Worm (Caenorhabditis elegans): ENCODE data around the gene ZK813.3.

Gene ZK813.3

ce11 chrX:3441539-3441938, at the start of gene ZK813.3:
Gene ZK813.3, plus strand, starts transcription at chrX:3441839.
- no peak for TF ChIP-seq ztf-1 (GFP tag; conservative IDR thresholded peaks at IDR 0.05)
- TF ChIP-seq nhr-12 (tag; optimal IDR thresholded peaks at IDR 0.05) = no peak
- TF ChIP-seq skn-1 (tag; optimal IDR thresholded peaks at IDR 0.05) = no peak
- no peak for TF ChIP-seq crh-2 (tag; optimal IDR thresholded peaks at IDR 0.05)
- TF ChIP-seq blmp-1 (tag; optimal IDR thresholded peaks at IDR 0.05; ENCODE audit: insufficient read depth) = no peak
- no peak for TF ChIP-seq sma-9 (GFP tag; optimal IDR thresholded peaks at IDR 0.05)
- TF ChIP-seq sma-9 (tag; optimal IDR thresholded peaks at IDR 0.05) = no peak
- TF ChIP-seq nhr-25 (tag; optimal IDR thresholded peaks at IDR 0.05) = no peak
- TF ChIP-seq nhr-6 (tag; optimal IDR thresholded peaks at IDR 0.05) = no peak
- no peak for TF ChIP-seq unc-39 (tag; optimal IDR thresholded peaks at IDR 0.05)
- no peak for TF ChIP-seq F13H6.1 (tag; optimal IDR thresholded peaks at IDR 0.05)
- TF ChIP-seq elt-3 (tag; optimal IDR thresholded peaks at IDR 0.05) = no peak
- TF ChIP-seq gmeb-1 (tag; optimal IDR thresholded peaks at IDR 0.05) = no peak
- no peak for TF ChIP-seq fos-1 (tag; optimal IDR thresholded peaks at IDR 0.05)
- TF ChIP-seq mdl-1 (tag; optimal IDR thresholded peaks at IDR 0.05) = no peak
- TF ChIP-seq alr-1 (tag; optimal IDR thresholded peaks at IDR 0.05) = no peak

- TF ChIP-seq mbf-1 (tag; optimal IDR thresholded peaks at IDR 0.05) (no peak), lin-13 (GFP tag; optimal IDR thresholded peaks at IDR 0.05) (no peak), fos-1 (tag; optimal IDR thresholded peaks at IDR 0.05) (no peak), ztf-11 (tag; optimal IDR thresholded peaks at IDR 0.05) (no peak), ztf-1 (GFP tag; conservative IDR thresholded peaks at IDR 0.05) (no peak), nhr-129 (tag; optimal IDR thresholded peaks at IDR 0.05) (no peak), crh-2 (tag; optimal IDR thresholded peaks at IDR 0.05) (no peak), unc-62 (GFP tag; optimal IDR thresholded peaks at IDR 0.05) (no peak), ZK546.5 (tag; optimal IDR thresholded peaks at IDR 0.05) (no peak), dmd-4 (tag; optimal IDR thresholded peaks at IDR 0.05) (no peak)
Observed at ce11 chrX:3393562-3393961, 48.1 kb upstream of the ZK813.3 start, which contains the start of gene slcf-2. Gene slcf-2, plus strand, starts transcription at chrX:3393862.

- TF ChIP-seq elt-1 (tag; optimal IDR thresholded peaks at IDR 0.05) = peak; percentile 19
- no peak for TF ChIP-seq nhr-129 (tag; optimal IDR thresholded peaks at IDR 0.05)
Observed at ce11 chrX:3396735-3397134, 44.9 kb upstream of the ZK813.3 start.

- no peak for TF ChIP-seq fos-1 (tag; optimal IDR thresholded peaks at IDR 0.05)
- no peak for TF ChIP-seq mdl-1 (tag; optimal IDR thresholded peaks at IDR 0.05)
- no peak for TF ChIP-seq lin-13 (GFP tag; optimal IDR thresholded peaks at IDR 0.05)
- no peak for TF ChIP-seq snpc-4 (tag; optimal IDR thresholded peaks at IDR 0.05)
- TF ChIP-seq unc-62 (GFP tag; optimal IDR thresholded peaks at IDR 0.05) = no peak
- no peak for TF ChIP-seq nhr-11 (tag; optimal IDR thresholded peaks at IDR 0.05)
- no peak for TF ChIP-seq ztf-4 (tag; optimal IDR thresholded peaks at IDR 0.05)
- TF ChIP-seq nhr-25 (tag; optimal IDR thresholded peaks at IDR 0.05) = no peak
Observed at ce11 chrX:3399917-3400316, 41.7 kb upstream of the ZK813.3 start, which contains the start of gene cht-1. Gene cht-1, minus strand, starts transcription at chrX:3400017.

ce11 chrX:3400387-3400786, 41.3 kb upstream of the ZK813.3 start:
- TF ChIP-seq unc-55 (GFP tag; optimal IDR thresholded peaks at IDR 0.05) (no peak), Y55F3AM.14 (GFP tag; optimal IDR thresholded peaks at IDR 0.05) (no peak), ztf-1 (GFP tag; conservative IDR thresholded peaks at IDR 0.05) (no peak), snpc-4 (tag; optimal IDR thresholded peaks at IDR 0.05) (no peak), ceh-82 (tag; optimal IDR thresholded peaks at IDR 0.05) (no peak), unc-62 (GFP tag; optimal IDR thresholded peaks at IDR 0.05) (no peak), lsy-2 (tag; optimal IDR thresholded peaks at IDR 0.05) (no peak), C34F6.9 (tag; optimal IDR thresholded peaks at IDR 0.05) (no peak), nhr-10 (tag; optimal IDR thresholded peaks at IDR 0.05) (no peak), sma-3 (GFP tag; optimal IDR thresholded peaks at IDR 0.05) (no peak), fos-1 (tag; optimal IDR thresholded peaks at IDR 0.05) (no peak), dmd-4 (tag; optimal IDR thresholded peaks at IDR 0.05) (no peak), blmp-1 (tag; optimal IDR thresholded peaks at IDR 0.05; ENCODE audit: insufficient read depth) (no peak), skn-1 (tag; optimal IDR thresholded peaks at IDR 0.05) (no peak), crh-2 (tag; optimal IDR thresholded peaks at IDR 0.05) (no peak), alr-1 (tag; optimal IDR thresholded peaks at IDR 0.05) (no peak), egl-27 (tag; optimal IDR thresholded peaks at IDR 0.05) (no peak), elt-1 (tag; optimal IDR thresholded peaks at IDR 0.05) (no peak), elt-3 (tag; optimal IDR thresholded peaks at IDR 0.05) (no peak), nhr-129 (tag; optimal IDR thresholded peaks at IDR 0.05) (no peak)
